Worm (Caenorhabditis elegans) whole organism, L4 larva: ENCODE measurements around the gene W02B3.4.
A peak's percentile ranks its signal among the peaks of the same experiment; 100 is the strongest.

Source experiments
- D1046.2 ChIP-seq: fragments of 200-800 bp; sonication (Bioruptor generic); IDR thresholded peaks from 2 replicates; pipeline ENCODE4 v1.3.6; 2022; ENCODE audit warnings: missing genetic modification characterization, missing compliant biosample characterization
- F37D6.2 ChIP-seq: sonication (generic microtip); optimal IDR thresholded peaks from 2 replicates; lab custom pipeline; 2016; ENCODE audit warnings: mild to moderate bottlenecking, missing genetic modification characterization, missing compliant biosample characterization
- F44E2.7 ChIP-seq: fragments of 200-800 bp; sonication (Bioruptor generic); IDR thresholded peaks from 2 replicates; pipeline ENCODE4 v2.1.2; 2022; ENCODE audit warnings: missing genetic modification characterization, missing compliant biosample characterization
- F49E8.2 ChIP-seq: sonication (generic microtip); optimal IDR thresholded peaks from 2 replicates; lab custom pipeline; 2016; ENCODE audit warnings: missing compliant biosample characterization, mild to moderate bottlenecking, missing genetic modification characterization, borderline replicate concordance
- T20F7.1 ChIP-seq: fragments of 200-800 bp; sonication (Bioruptor generic); optimal IDR thresholded peaks from 2 replicates; lab custom pipeline; 2018; ENCODE audit warnings: mild to moderate bottlenecking, missing genetic modification characterization, missing compliant biosample characterization
- aly-2 ChIP-seq: sonication (generic microtip); optimal IDR thresholded peaks from 2 replicates; lab custom pipeline; 2018; ENCODE audit warnings: missing biosample characterization, missing genetic modification characterization
- ama-1 ChIP-seq: fragments of 150-350 bp; optimal IDR thresholded peaks from 2 replicates; lab custom pipeline; 2014; ENCODE audit warnings: inconsistent platforms, mixed read lengths
- arid-1 ChIP-seq: fragments of 200-800 bp; sonication (Bioruptor generic); conservative IDR thresholded peaks from 2 replicates; pipeline ENCODE4 v1.3.6; 2022; ENCODE audit warnings: missing genetic modification reagents, missing genetic modification characterization, missing compliant biosample characterization
- ceh-20 ChIP-seq: fragments of 200-800 bp; sonication (Bioruptor generic); IDR thresholded peaks from 2 replicates; pipeline ENCODE4 v1.3.6; 2022; ENCODE audit warnings: missing genetic modification reagents, missing genetic modification characterization, missing compliant biosample characterization
- ceh-28 ChIP-seq: fragments of 150-350 bp; optimal IDR thresholded peaks from 2 replicates; lab custom pipeline; 2014; ENCODE audit warnings: missing biosample characterization, missing genetic modification reagents, missing genetic modification characterization
- ceh-44 ChIP-seq: fragments of 200-800 bp; sonication (Bioruptor generic); IDR thresholded peaks from 2 replicates; pipeline ENCODE4 v1.3.6; 2022; ENCODE audit warnings: missing genetic modification reagents, missing genetic modification characterization, missing compliant biosample characterization
- ces-1 ChIP-seq: fragments of 150-350 bp; sonication (generic microtip); optimal IDR thresholded peaks from 4 replicates; lab custom pipeline; 2014; ENCODE audit warnings: missing biosample characterization, missing genetic modification reagents, missing genetic modification characterization
- cey-2 ChIP-seq: sonication (generic microtip); optimal IDR thresholded peaks from 3 replicates; lab custom pipeline; 2017; ENCODE audit warnings: missing genetic modification characterization, mild to moderate bottlenecking, missing compliant biosample characterization, antibody characterized with exemption, borderline replicate concordance; ENCODE audit not compliant: insufficient read depth
- daf-16 ChIP-seq, 3 experiments: sonication (generic microtip); optimal IDR thresholded peaks; 2 replicates each; lab custom pipeline; 2016 to 2017; ENCODE audit warnings: missing genetic modification characterization in 3 of 3, missing genetic modification reagents in 3 of 3, mild to moderate bottlenecking in 2 of 3, missing compliant biosample characterization in 2 of 3, missing biosample characterization in 1 of 3, moderate library complexity in 1 of 3
- daf-19 ChIP-seq: fragments of 200-800 bp; sonication (Bioruptor generic); conservative IDR thresholded peaks from 2 replicates; pipeline ENCODE4 v1.3.6; 2022; ENCODE audit warnings: missing genetic modification characterization, missing compliant biosample characterization
- dmd-8 ChIP-seq: fragments of 200-800 bp; sonication (Bioruptor generic); IDR thresholded peaks from 2 replicates; pipeline ENCODE4 v1.3.6; 2022; ENCODE audit warnings: missing genetic modification characterization, missing compliant biosample characterization
- dpl-1 ChIP-seq: fragments of 150-350 bp; optimal IDR thresholded peaks from 2 replicates; lab custom pipeline; 2014; ENCODE audit warnings: missing biosample characterization, missing genetic modification reagents, missing genetic modification characterization
- dve-1 ChIP-seq: sonication (generic microtip); optimal IDR thresholded peaks from 2 replicates; lab custom pipeline; 2017; ENCODE audit warnings: antibody characterized with exemption, mild to moderate bottlenecking, missing genetic modification characterization, missing compliant biosample characterization; ENCODE audit not compliant: insufficient read depth
- egl-27 ChIP-seq: sonication (generic microtip); optimal IDR thresholded peaks from 3 replicates; lab custom pipeline; 2017; ENCODE audit warnings: missing biosample characterization, missing genetic modification reagents, missing genetic modification characterization
- fkh-10 ChIP-seq: fragments of 150-350 bp; optimal IDR thresholded peaks from 2 replicates; lab custom pipeline; 2014; ENCODE audit warnings: missing biosample characterization, missing genetic modification reagents, missing genetic modification characterization
- hif-1 ChIP-seq, 2 experiments: sonication (generic microtip); optimal IDR thresholded peaks; 2 replicates each; lab custom pipeline; 2016 to 2017; ENCODE audit warnings: missing compliant biosample characterization in 2 of 2, missing genetic modification characterization in 2 of 2, missing genetic modification reagents in 2 of 2, missing genotype in 2 of 2, mild to moderate bottlenecking in 1 of 2
- hlh-30 ChIP-seq: sonication (generic microtip); optimal IDR thresholded peaks from 2 replicates; lab custom pipeline; 2017; ENCODE audit warnings: antibody characterized with exemption, mild to moderate bottlenecking, missing genetic modification characterization, missing compliant biosample characterization; ENCODE audit not compliant: insufficient read depth
- hmg-1.1 ChIP-seq: fragments of 200-800 bp; sonication (Bioruptor generic); IDR thresholded peaks from 2 replicates; pipeline ENCODE4 v1.3.6; 2022; ENCODE audit warnings: missing genetic modification reagents, missing genetic modification characterization, missing compliant biosample characterization
- jun-1 ChIP-seq: fragments of 150-350 bp; optimal IDR thresholded peaks from 2 replicates; lab custom pipeline; 2014; ENCODE audit warnings: missing biosample characterization, missing genetic modification reagents, missing genetic modification characterization
- lin-38 ChIP-seq: fragments of 200-800 bp; sonication (Bioruptor generic); IDR thresholded peaks from 2 replicates; pipeline ENCODE4 v1.3.6; 2022; ENCODE audit warnings: missing genetic modification reagents, missing genetic modification characterization, missing compliant biosample characterization
- lin-39 ChIP-seq: fragments of 150-350 bp; optimal IDR thresholded peaks from 2 replicates; lab custom pipeline; 2014; ENCODE audit warnings: missing biosample characterization, missing genetic modification reagents, missing genetic modification characterization
- lir-3 ChIP-seq: sonication (generic microtip); optimal IDR thresholded peaks from 2 replicates; lab custom pipeline; 2016; ENCODE audit warnings: mild to moderate bottlenecking, missing genetic modification characterization, missing compliant biosample characterization
- lsy-2 ChIP-seq, 2 experiments: fragments of 150-350 bp in 1 of 2; sonication (generic microtip) in 1 of 2; optimal IDR thresholded peaks; 2 replicates each; lab custom pipeline; 2014 to 2017; ENCODE audit warnings: missing biosample characterization in 2 of 2, missing genetic modification characterization in 2 of 2
- madf-5 ChIP-seq, 2 experiments: fragments of 200-800 bp; sonication (Bioruptor generic); IDR thresholded peaks; 2 replicates each; pipeline ENCODE4 v1.3.6; 2022; ENCODE audit warnings: missing compliant biosample characterization in 2 of 2, missing genetic modification characterization in 2 of 2
- mep-1 ChIP-seq: fragments of 150-350 bp; sonication (generic microtip); optimal IDR thresholded peaks from 3 replicates; lab custom pipeline; 2014; ENCODE audit warnings: missing biosample characterization, missing genetic modification characterization
- mes-2 ChIP-seq: sonication (generic microtip); optimal IDR thresholded peaks from 2 replicates; lab custom pipeline; 2016; ENCODE audit warnings: missing genotype, mild to moderate bottlenecking, missing genetic modification characterization, missing compliant biosample characterization; ENCODE audit not compliant: poor library complexity, severe bottlenecking
- mxl-2 ChIP-seq: fragments of 200-800 bp; sonication (Bioruptor generic); conservative IDR thresholded peaks from 2 replicates; pipeline ENCODE4 v1.3.6; 2022; ENCODE audit warnings: missing genetic modification reagents, missing genetic modification characterization, missing compliant biosample characterization
- mxl-3 ChIP-seq: fragments of 200-800 bp; sonication (Bioruptor generic); optimal IDR thresholded peaks from 2 replicates; lab custom pipeline; 2018; ENCODE audit warnings: mild to moderate bottlenecking, missing genetic modification characterization, missing compliant biosample characterization
- nhr-10 ChIP-seq: fragments of 150-350 bp; optimal IDR thresholded peaks from 2 replicates; lab custom pipeline; 2014; ENCODE audit warnings: missing biosample characterization, missing genetic modification characterization
- nhr-102 ChIP-seq: sonication (generic microtip); optimal IDR thresholded peaks from 2 replicates; lab custom pipeline; 2016; ENCODE audit warnings: mild to moderate bottlenecking, missing genetic modification characterization, moderate library complexity, missing compliant biosample characterization
- nhr-11 ChIP-seq: fragments of 150-350 bp; optimal IDR thresholded peaks from 2 replicates; lab custom pipeline; 2014; ENCODE audit warnings: missing biosample characterization, missing genetic modification characterization
- nhr-237 ChIP-seq: sonication (generic microtip); optimal IDR thresholded peaks from 2 replicates; lab custom pipeline; 2017; ENCODE audit warnings: missing biosample characterization, missing genetic modification characterization
- nhr-25 ChIP-seq: sonication (generic microtip); optimal IDR thresholded peaks from 2 replicates; lab custom pipeline; 2017; ENCODE audit warnings: missing genetic modification characterization, mild to moderate bottlenecking, missing compliant biosample characterization, antibody characterized with exemption, moderate library complexity, borderline replicate concordance; ENCODE audit not compliant: insufficient read depth
- saeg-2 ChIP-seq: fragments of 200-800 bp; sonication (Bioruptor generic); IDR thresholded peaks from 2 replicates; pipeline ENCODE4 v1.3.6; 2022; ENCODE audit warnings: missing genetic modification reagents, missing genetic modification characterization, missing compliant biosample characterization
- set-16 ChIP-seq: fragments of 200-800 bp; sonication (Bioruptor generic); IDR thresholded peaks from 2 replicates; pipeline ENCODE4 v1.3.6; 2022; ENCODE audit warnings: missing genetic modification reagents, missing genetic modification characterization, missing compliant biosample characterization
- skn-1 ChIP-seq: fragments of 150-350 bp; optimal IDR thresholded peaks from 2 replicates; lab custom pipeline; 2014; ENCODE audit warnings: missing biosample characterization, missing genetic modification characterization
- unc-62 ChIP-seq, 3 experiments: fragments of 150-350 bp in 1 of 3; sonication (generic microtip); optimal IDR thresholded peaks in 2 of 3; peaks in 1 of 3; 1 replicate in 1 of 3; 2 replicates in 2 of 3; lab custom pipeline; 2014 to 2017; ENCODE audit warnings: missing biosample characterization in 3 of 3, missing genetic modification characterization in 3 of 3, missing genetic modification reagents in 3 of 3, missing genotype in 1 of 3
- zip-2 ChIP-seq: fragments of 150-350 bp; optimal IDR thresholded peaks from 2 replicates; lab custom pipeline; 2014; ENCODE audit warnings: missing biosample characterization, missing genetic modification characterization

Gene W02B3.4

ce11 chrIII:638319-638718 is 44.9 kb downstream of the W02B3.4 start, which contains the start of gene sbds-1:
Gene sbds-1, minus strand, starts transcription at chrIII:638419.
- TF ChIP-seq ceh-44 (no peak), lin-39 (tag; lab: Kevin White, UChicago) (no peak), ama-1 (lab: Kevin White, UChicago) (no peak), nhr-25 (tag; lab: Kevin White, UChicago) (no peak), set-16 (GFP tag; lab: Robert Waterston, UW) (no peak), lin-38 (GFP tag; lab: Robert Waterston, UW) (0 out of 2 replicates have a peak, but pooled peaks have one; percentile 7), F44E2.7 (GFP tag; lab: Robert Waterston, UW) (no peak)

ce11 chrIII:636067-636466 is 47.2 kb downstream of the W02B3.4 start, which contains the start of gene T19C3.7:
Gene T19C3.7, minus strand, starts transcription at chrIII:636167.
- no peak for TF ChIP-seq lir-3 (tag; lab: Kevin White, UChicago)
- no peak for TF ChIP-seq ceh-28 (tag; lab: Kevin White, UChicago)
- no peak for TF ChIP-seq nhr-10 (tag; lab: Kevin White, UChicago)
- TF ChIP-seq T20F7.1 (GFP tag; lab: Kevin White, UChicago) = no peak
- TF ChIP-seq daf-19 = no peak
- no peak for TF ChIP-seq dmd-8 (GFP tag; lab: Robert Waterston, UW)
- TF ChIP-seq saeg-2 (GFP tag; lab: Robert Waterston, UW) = no peak
- TF ChIP-seq mxl-3 (GFP tag; lab: Kevin White, UChicago) = no peak
- no peak for TF ChIP-seq ceh-20 (GFP tag; lab: Robert Waterston, UW)
- TF ChIP-seq ceh-44 = no peak

ce11 chrIII:634618-635017 is 48.6 kb downstream of the W02B3.4 start, which contains the start of gene fem-2:
Gene fem-2, minus strand, starts transcription at chrIII:634626.
- TF ChIP-seq dpl-1 (GFP tag; lab: Kevin White, UChicago) (peak; percentile 22), hif-1 (tag; optimal IDR thresholded peaks at IDR 0.05; lab: Kevin White, UChicago) (no peak), unc-62 (GFP tag; optimal IDR thresholded peaks at IDR 0.05 in 1 of 2; lab: Kevin White, UChicago) (no peak), unc-62 (tag; optimal IDR thresholded peaks at IDR 0.05; lab: Kevin White, UChicago) (no peak), nhr-237 (tag; lab: Kevin White, UChicago) (no peak), dve-1 (tag; lab: Kevin White, UChicago) (peak; percentile 34), arid-1 (GFP tag; lab: Robert Waterston, UW) (no peak), nhr-102 (tag; lab: Kevin White, UChicago) (no peak), jun-1 (tag; lab: Kevin White, UChicago) (no peak), mxl-3 (GFP tag; lab: Kevin White, UChicago) (no peak), skn-1 (no peak), F49E8.2 (tag; lab: Kevin White, UChicago) (no peak), hmg-1.1 (GFP tag; lab: Robert Waterston, UW) (peak; percentile 33; the same call in 1 of the 2 replicates), F37D6.2 (no peak), mes-2 (peak; percentile 61), madf-5 (GFP tag; IDR thresholded peaks at IDR 0.05; lab: Robert Waterston, UW) (no peak), D1046.2 (GFP tag; lab: Robert Waterston, UW) (no peak), mxl-2 (GFP tag; lab: Robert Waterston, UW) (no peak), ces-1 (GFP tag; lab: Kevin White, UChicago) (no peak), ama-1 (lab: Kevin White, UChicago) (no peak), zip-2 (no peak), hlh-30 (tag; lab: Kevin White, UChicago) (peak; percentile 40), aly-2 (no peak), nhr-25 (tag; lab: Kevin White, UChicago) (no peak), egl-27 (no peak), cey-2 (no peak), lsy-2 (tag; optimal IDR thresholded peaks at IDR 0.05; lab: Kevin White, UChicago) (peak in 1 of 2 experiments; percentile 58), nhr-11 (tag; lab: Kevin White, UChicago) (no peak), daf-16 (GFP tag; optimal IDR thresholded peaks at IDR 0.05; lab: Kevin White, UChicago) (no peak), daf-16 (tag; optimal IDR thresholded peaks at IDR 0.05; lab: Kevin White, UChicago) (peak; percentile 13), ceh-20 (GFP tag; lab: Robert Waterston, UW) (no peak), fkh-10 (GFP tag; lab: Kevin White, UChicago) (no peak), mep-1 (peak; percentile 30), lin-38 (GFP tag; lab: Robert Waterston, UW) (peak; percentile 59)
- TF ChIP-seq, all 104 proteins: peak for 9
